Worm (Caenorhabditis elegans) whole organism, L2 larva: ENCODE measurements around the gene F40H3.1.

ENCODE experiments used
- C34F6.9 ChIP-seq: fragments of 150-350 bp; optimal IDR thresholded peaks from 2 replicates; lab custom pipeline; 2014; ENCODE audit warnings: missing biosample characterization, missing genetic modification characterization
- ZK546.5 ChIP-seq: sonication (generic microtip); optimal IDR thresholded peaks from 2 replicates; lab custom pipeline; 2017; ENCODE audit warnings: missing biosample characterization, missing genetic modification characterization
- nhr-12 ChIP-seq: fragments of 150-350 bp; optimal IDR thresholded peaks from 2 replicates; lab custom pipeline; 2014; ENCODE audit warnings: missing biosample characterization, missing genetic modification characterization
- nhr-129 ChIP-seq: fragments of 150-350 bp; optimal IDR thresholded peaks from 2 replicates; lab custom pipeline; 2014; ENCODE audit warnings: missing biosample characterization, missing genetic modification characterization
- unc-62 ChIP-seq: fragments of 150-350 bp; optimal IDR thresholded peaks from 2 replicates; lab custom pipeline; 2014; ENCODE audit warnings: missing biosample characterization, missing genetic modification reagents, missing genetic modification characterization
- zag-1 ChIP-seq: fragments of 150-350 bp; optimal IDR thresholded peaks from 2 replicates; lab custom pipeline; 2014; ENCODE audit warnings: missing biosample characterization, missing genetic modification characterization

DNA sequence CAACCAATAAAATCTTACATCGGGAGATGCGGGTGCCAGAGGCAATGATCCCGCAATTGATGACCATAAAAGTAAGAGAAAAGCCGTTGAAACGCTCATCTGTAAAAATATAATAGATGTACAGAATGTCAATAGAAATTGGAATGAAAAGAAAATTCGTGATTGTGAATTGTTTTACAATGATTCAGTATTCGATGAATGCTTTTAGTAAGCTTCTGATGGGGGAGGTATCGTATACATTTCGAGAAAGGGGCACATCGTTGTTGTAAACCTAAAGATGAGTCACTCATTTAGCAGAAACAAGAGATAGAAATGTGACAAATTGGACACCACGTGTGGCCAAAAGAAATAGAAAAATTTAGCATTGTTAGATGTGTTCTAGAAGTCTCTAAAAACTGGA is 42.9 kb downstream of the F40H3.1 start, which contains the start of gene C30B5.6:
- TF ChIP-seq nhr-129 (tag; lab: Kevin White, UChicago) (no peak), ZK546.5 (no peak), nhr-12 (tag; lab: Kevin White, UChicago) (no peak), zag-1 (no peak), C34F6.9 (tag; lab: Kevin White, UChicago) (no peak), unc-62 (GFP tag; lab: Kevin White, UChicago) (no peak)
